Worm (Caenorhabditis elegans): Measurements from ENCODE around the gene rab-6.1.

- TF ChIP-seq T22C8.4 (GFP tag; IDR thresholded peaks at IDR 0.05) (no peak), cog-1 (tag; optimal IDR thresholded peaks at IDR 0.05) (no peak), flt-1 (GFP tag; IDR thresholded peaks at IDR 0.05) (no peak), ref-1 (GFP tag; conservative IDR thresholded peaks at IDR 0.05) (no peak), med-1 (GFP tag; optimal IDR thresholded peaks at IDR 0.05; ENCODE audit: insufficient read depth) (no peak), ztf-29 (GFP tag; IDR thresholded peaks at IDR 0.05) (no peak), klf-2 (GFP tag; conservative IDR thresholded peaks at IDR 0.05) (no peak), ztf-23 (GFP tag; IDR thresholded peaks at IDR 0.05) (no peak), tab-1 (GFP tag; IDR thresholded peaks at IDR 0.05) (no peak)
Observed at ce11 chrIII:9022535-9022934, 16.8 kb upstream of the rab-6.1 start, which contains the start of gene F59B2.14.

All from whole organism, midembryonic.